Worm (Caenorhabditis elegans): Measurements from ENCODE around the gene adss-1.

ce11 chrV:4787166-4787565 lies 36.1 kb downstream of the adss-1 start, which contains the start of gene R02F11.9:
- TF ChIP-seq fos-1 (tag; optimal IDR thresholded peaks at IDR 0.05) (no peak), tag-97 (GFP tag; IDR thresholded peaks at IDR 0.05) (no peak), nhr-237 (tag; optimal IDR thresholded peaks at IDR 0.05) (no peak)
